Worm (Caenorhabditis elegans) whole organism, L3 larva: ENCODE results near the gene fubl-3.

Source experiments
- ama-1 ChIP-seq: fragments of 150-350 bp; optimal IDR thresholded peaks from 2 replicates; lab custom pipeline; 2018
- ceh-82 ChIP-seq: fragments of 150-350 bp; optimal IDR thresholded peaks from 2 replicates; lab custom pipeline; 2014; ENCODE audit warnings: missing biosample characterization, missing genetic modification characterization
- elt-3 ChIP-seq, 3 experiments: fragments of 150-350 bp in 1 of 3; sonication (generic microtip) in 2 of 3; optimal IDR thresholded peaks; 2 replicates in 2 of 3; 4 replicates in 1 of 3; lab custom pipeline; 2014 to 2017; ENCODE audit warnings: missing biosample characterization in 3 of 3, missing genetic modification characterization in 3 of 3
- jun-1 ChIP-seq: fragments of 150-350 bp; optimal IDR thresholded peaks from 2 replicates; lab custom pipeline; 2014; ENCODE audit warnings: missing biosample characterization, missing genetic modification reagents, missing genetic modification characterization
- lin-39 ChIP-seq: fragments of 150-350 bp; optimal IDR thresholded peaks from 2 replicates; lab custom pipeline; 2018; ENCODE audit warnings: missing biosample characterization, missing genetic modification reagents, missing genetic modification characterization
- nhr-11 ChIP-seq: fragments of 150-350 bp; optimal IDR thresholded peaks from 2 replicates; lab custom pipeline; 2014; ENCODE audit warnings: missing biosample characterization, missing genetic modification characterization
- nhr-12 ChIP-seq: fragments of 150-350 bp; optimal IDR thresholded peaks from 2 replicates; lab custom pipeline; 2014; ENCODE audit warnings: missing biosample characterization, missing genetic modification characterization
- pqm-1 ChIP-seq: fragments of 150-350 bp; optimal IDR thresholded peaks from 2 replicates; lab custom pipeline; 2017; ENCODE audit warnings: missing biosample characterization, missing genetic modification characterization, inconsistent platforms
- tbx-2 ChIP-seq: sonication (generic microtip); optimal IDR thresholded peaks from 2 replicates; lab custom pipeline; 2016; ENCODE audit warnings: mild to moderate bottlenecking, missing genetic modification characterization, missing compliant biosample characterization
- ztf-11 ChIP-seq: fragments of 150-350 bp; optimal IDR thresholded peaks from 2 replicates; lab custom pipeline; 2014; ENCODE audit warnings: missing biosample characterization, missing genetic modification characterization
- ztf-4 ChIP-seq: fragments of 150-350 bp; optimal IDR thresholded peaks from 2 replicates; lab custom pipeline; 2014; ENCODE audit warnings: missing biosample characterization, missing genetic modification characterization

DNA sequence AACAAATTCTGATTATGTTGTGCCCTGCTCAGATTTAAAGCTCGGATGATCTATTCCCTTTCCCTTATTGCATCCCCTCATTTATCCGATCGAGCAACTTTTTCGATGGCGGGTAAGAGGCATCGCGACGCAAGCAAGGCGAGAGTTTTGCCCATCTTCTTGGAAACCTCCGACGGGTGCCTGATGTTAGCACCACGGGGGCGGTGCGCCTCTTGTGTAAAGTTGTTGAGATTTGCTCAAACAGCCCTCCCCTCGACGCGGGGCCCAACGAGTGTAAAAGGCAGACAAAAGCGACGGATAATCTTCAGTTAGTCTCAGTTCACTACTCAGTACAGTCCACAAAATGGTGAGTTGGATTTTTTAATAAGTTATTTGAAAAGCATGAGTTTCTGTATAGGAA is 24.6 kb downstream of the fubl-3 start, which contains the start of gene mlc-1:
- TF ChIP-seq lin-39 (tag; lab: Kevin White, UChicago) (no peak), jun-1 (no peak), ztf-4 (tag; lab: Kevin White, UChicago) (no peak), elt-3 (tag; optimal IDR thresholded peaks at IDR 0.05; lab: Kevin White, UChicago) (no peak), tbx-2 (tag; lab: Kevin White, UChicago) (no peak), ama-1 (lab: Kevin White, UChicago) (no peak), ceh-82 (no peak), ztf-11 (tag; lab: Kevin White, UChicago) (no peak), nhr-12 (tag; lab: Kevin White, UChicago) (no peak), nhr-11 (tag; lab: Kevin White, UChicago) (no peak), pqm-1 (tag; lab: Kevin White, UChicago) (no peak)
